Worm (Caenorhabditis elegans): ENCODE measurements around the gene F13A7.1.
"Not testable (repeated sequence)": the region's sequence is repeated elsewhere in the genome, so short reads cannot be mapped to it uniquely, and the experiment has no call there.

Gene F13A7.1

ce11 chrV:16351757-16352156 lies 26.0 kb downstream of the F13A7.1 start:
- TF ChIP-seq med-1 (GFP tag; optimal IDR thresholded peaks at IDR 0.05; ENCODE audit: insufficient read depth): no peak
- no peak for TF ChIP-seq klf-2 (GFP tag; conservative IDR thresholded peaks at IDR 0.05)

ce11 chrV:16350775-16351378 lies 26.9 kb downstream of the F13A7.1 start:
- TF ChIP-seq cog-1 (tag; optimal IDR thresholded peaks at IDR 0.05) (no peak), ztf-23 (GFP tag; IDR thresholded peaks at IDR 0.05) (no peak), ref-1 (GFP tag; conservative IDR thresholded peaks at IDR 0.05) (no peak)

ce11 chrV:16350061-16350460 lies 27.7 kb downstream of the F13A7.1 start:
- no peak for TF ChIP-seq ztf-23 (GFP tag; IDR thresholded peaks at IDR 0.05)
- TF ChIP-seq klf-2 (GFP tag; conservative IDR thresholded peaks at IDR 0.05): no peak
- no peak for TF ChIP-seq ztf-29 (GFP tag; IDR thresholded peaks at IDR 0.05)
- TF ChIP-seq T22C8.4 (GFP tag; IDR thresholded peaks at IDR 0.05): no peak
- TF ChIP-seq flt-1 (GFP tag; IDR thresholded peaks at IDR 0.05): no peak
- no peak for TF ChIP-seq tab-1 (GFP tag; IDR thresholded peaks at IDR 0.05)
- no peak for TF ChIP-seq med-1 (GFP tag; optimal IDR thresholded peaks at IDR 0.05; ENCODE audit: insufficient read depth)
- TF ChIP-seq cog-1 (tag; optimal IDR thresholded peaks at IDR 0.05): no peak
- no peak for TF ChIP-seq ref-1 (GFP tag; conservative IDR thresholded peaks at IDR 0.05)

ce11 chrV:16346406-16347108 lies 31.2 kb downstream of the F13A7.1 start, which contains the start of the genes W08G11.5 and W08G11.1:
TSS of gene W08G11.5 (minus strand) at chrV:16346506.
TSS of gene W08G11.1 (plus strand) at chrV:16347058.
- TF ChIP-seq T22C8.4 (GFP tag; IDR thresholded peaks at IDR 0.05): no peak
- no peak for TF ChIP-seq ztf-29 (GFP tag; IDR thresholded peaks at IDR 0.05)
- TF ChIP-seq ztf-23 (GFP tag; IDR thresholded peaks at IDR 0.05): no peak
- no peak for TF ChIP-seq flt-1 (GFP tag; IDR thresholded peaks at IDR 0.05)
- TF ChIP-seq ref-1 (GFP tag; conservative IDR thresholded peaks at IDR 0.05): no peak
- TF ChIP-seq cog-1 (tag; optimal IDR thresholded peaks at IDR 0.05): no peak
- TF ChIP-seq med-1 (GFP tag; optimal IDR thresholded peaks at IDR 0.05; ENCODE audit: insufficient read depth): no peak
- TF ChIP-seq tab-1 (GFP tag; IDR thresholded peaks at IDR 0.05): no peak
- no peak for TF ChIP-seq klf-2 (GFP tag; conservative IDR thresholded peaks at IDR 0.05)

- TF ChIP-seq med-1 (GFP tag; optimal IDR thresholded peaks at IDR 0.05; ENCODE audit: insufficient read depth) (no peak), ref-1 (GFP tag; conservative IDR thresholded peaks at IDR 0.05) (no peak), klf-2 (GFP tag; conservative IDR thresholded peaks at IDR 0.05) (no peak), flt-1 (GFP tag; IDR thresholded peaks at IDR 0.05) (no peak)
Measured at ce11 chrV:16342258-16342618, 35.5 kb downstream of the F13A7.1 start, which contains the start of gene nhr-193. TSS of gene nhr-193 (plus strand) at chrV:16342308.

ce11 chrV:16341497-16342257 lies 36.1 kb downstream of the F13A7.1 start:
- TF ChIP-seq klf-2 (GFP tag; conservative IDR thresholded peaks at IDR 0.05): 0 out of 2 replicates have a peak, but pooled peaks have one; percentile 43

- TF ChIP-seq klf-2 (GFP tag; conservative IDR thresholded peaks at IDR 0.05); med-1 (GFP tag; optimal IDR thresholded peaks at IDR 0.05; ENCODE audit: insufficient read depth); ref-1 (GFP tag; conservative IDR thresholded peaks at IDR 0.05): not testable (repeated sequence)
Measured at ce11 chrV:16338287-16339092, 39.3 kb downstream of the F13A7.1 start, which contains the start of gene slc-9B.2. TSS of gene slc-9B.2 (plus strand) at chrV:16339042.

ce11 chrV:16336326-16336725 lies 41.4 kb downstream of the F13A7.1 start, which contains the start of gene srw-87:
TSS of gene srw-87 (plus strand) at chrV:16336626.
- TF ChIP-seq cog-1 (tag; optimal IDR thresholded peaks at IDR 0.05) (no peak), ref-1 (GFP tag; conservative IDR thresholded peaks at IDR 0.05) (no peak), ztf-23 (GFP tag; IDR thresholded peaks at IDR 0.05) (no peak)

ce11 chrV:16333412-16333811 lies 44.3 kb downstream of the F13A7.1 start, which contains the start of gene srh-167:
TSS of gene srh-167 (plus strand) at chrV:16333712.
- no peak for TF ChIP-seq ref-1 (GFP tag; conservative IDR thresholded peaks at IDR 0.05)
- no peak for TF ChIP-seq cog-1 (tag; optimal IDR thresholded peaks at IDR 0.05)
- TF ChIP-seq ztf-29 (GFP tag; IDR thresholded peaks at IDR 0.05): no peak
- no peak for TF ChIP-seq T22C8.4 (GFP tag; IDR thresholded peaks at IDR 0.05)
- no peak for TF ChIP-seq flt-1 (GFP tag; IDR thresholded peaks at IDR 0.05)
- TF ChIP-seq ztf-23 (GFP tag; IDR thresholded peaks at IDR 0.05): no peak
- no peak for TF ChIP-seq med-1 (GFP tag; optimal IDR thresholded peaks at IDR 0.05; ENCODE audit: insufficient read depth)
- TF ChIP-seq klf-2 (GFP tag; conservative IDR thresholded peaks at IDR 0.05): no peak
- TF ChIP-seq tab-1 (GFP tag; IDR thresholded peaks at IDR 0.05): no peak

ce11 chrV:16328849-16329248 lies 48.9 kb downstream of the F13A7.1 start, which contains the start of gene F57G8.7:
TSS of gene F57G8.7 (plus strand) at chrV:16329149.
- no peak for TF ChIP-seq med-1 (GFP tag; optimal IDR thresholded peaks at IDR 0.05; ENCODE audit: insufficient read depth)
- TF ChIP-seq ref-1 (GFP tag; conservative IDR thresholded peaks at IDR 0.05): no peak
- no peak for TF ChIP-seq tab-1 (GFP tag; IDR thresholded peaks at IDR 0.05)
- no peak for TF ChIP-seq T22C8.4 (GFP tag; IDR thresholded peaks at IDR 0.05)
- TF ChIP-seq ztf-29 (GFP tag; IDR thresholded peaks at IDR 0.05): no peak
- TF ChIP-seq flt-1 (GFP tag; IDR thresholded peaks at IDR 0.05): no peak
- no peak for TF ChIP-seq ztf-23 (GFP tag; IDR thresholded peaks at IDR 0.05)
- no peak for TF ChIP-seq cog-1 (tag; optimal IDR thresholded peaks at IDR 0.05)
- no peak for TF ChIP-seq klf-2 (GFP tag; conservative IDR thresholded peaks at IDR 0.05)
